Worm (Caenorhabditis elegans) whole organism, early embryonic: ENCODE results near the gene dop-6.

Experiments used
- F13C5.2 ChIP-seq: sonication (generic microtip); optimal IDR thresholded peaks from 2 replicates; lab custom pipeline; 2017; ENCODE audit warnings: mild to moderate bottlenecking, missing genetic modification characterization, inconsistent platforms, missing compliant biosample characterization
- ama-1 ChIP-seq: fragments of 150-350 bp; optimal IDR thresholded peaks from 2 replicates; lab custom pipeline; 2014
- pes-1 ChIP-seq: fragments of 200-800 bp; sonication (Bioruptor generic); IDR thresholded peaks from 2 replicates; pipeline ENCODE4 v1.3.6; 2022; ENCODE audit warnings: missing genetic modification reagents, missing genetic modification characterization, missing compliant biosample characterization
- sea-1 ChIP-seq: fragments of 200-800 bp; sonication (Bioruptor generic); conservative IDR thresholded peaks from 2 replicates; pipeline ENCODE4 v1.3.6; 2022; ENCODE audit warnings: missing genetic modification characterization, missing compliant biosample characterization

DNA sequence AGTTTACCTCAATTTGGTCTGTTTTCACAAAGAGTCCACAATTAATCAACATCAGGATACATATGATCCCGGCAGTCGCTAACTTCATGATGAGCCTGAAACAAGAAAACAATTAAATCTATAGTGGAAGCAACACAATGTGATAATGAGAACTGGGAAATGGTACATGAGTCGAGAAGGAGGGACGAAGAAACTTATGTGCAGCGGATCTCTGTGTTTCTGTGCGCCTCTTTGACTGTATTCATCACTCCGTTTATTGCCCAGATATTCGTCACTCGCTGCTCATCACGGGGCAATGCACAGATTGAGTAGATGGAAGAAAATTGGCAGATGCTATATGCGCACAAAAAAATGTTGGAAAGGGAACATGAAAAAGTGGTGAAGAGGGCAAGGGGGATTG lies 45.6 kb downstream of the dop-6 start, which contains the start of gene R160.3:
- TF ChIP-seq F13C5.2 (no peak), pes-1 (GFP tag; lab: Robert Waterston, UW) (no peak), ama-1 (no peak), sea-1 (GFP tag; lab: Robert Waterston, UW) (no peak)
